Worm (Caenorhabditis elegans): ENCODE results near the gene hlh-6.
A peak's percentile ranks its signal among the peaks of the same experiment; 100 is the strongest.

hlh-6 gene

DNA sequence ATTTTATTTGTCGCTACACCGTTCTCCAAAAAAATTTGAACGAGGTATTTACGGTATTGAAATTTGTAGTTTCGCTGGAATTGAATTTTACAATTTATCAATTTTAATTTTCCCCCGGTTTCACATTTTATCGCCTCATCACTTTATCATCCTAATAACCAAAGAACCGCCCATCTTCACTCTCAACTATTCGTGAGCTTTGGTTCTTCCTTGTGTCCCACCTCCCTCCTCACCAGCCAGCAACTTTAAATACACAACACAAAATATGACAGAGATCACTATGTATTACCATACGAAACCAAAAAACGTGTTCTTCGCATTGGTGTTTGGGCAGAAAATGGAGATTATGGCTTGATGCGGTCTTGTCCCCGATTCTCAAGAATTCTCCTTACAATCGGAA, 10.6 kb downstream of the hlh-6 start (continued):
- TF ChIP-seq nhr-19 (GFP tag; conservative IDR thresholded peaks at IDR 0.05) (peak; percentile 71), unc-62 (GFP tag; optimal IDR thresholded peaks at IDR 0.05) (no peak), C04F5.9 (tag; optimal IDR thresholded peaks at IDR 0.05) (no peak), unc-98 (GFP tag; IDR thresholded peaks at IDR 0.05) (no peak), ceh-88 (GFP tag; IDR thresholded peaks at IDR 0.05) (no peak), mdl-1 (tag; optimal IDR thresholded peaks at IDR 0.05) (peak in 1 of 2 experiments; percentile 11), snu-23 (GFP tag; optimal IDR thresholded peaks at IDR 0.05) (peak; percentile 27), ets-5 (GFP tag; IDR thresholded peaks at IDR 0.05) (no peak), lin-14 (GFP tag; optimal IDR thresholded peaks at IDR 0.05) (peak; percentile 8), egl-27 (tag; optimal IDR thresholded peaks at IDR 0.05) (no peak), alr-1 (tag; optimal IDR thresholded peaks at IDR 0.05; ENCODE audit: borderline replicate concordance) (no peak), ceh-90 (tag; optimal IDR thresholded peaks at IDR 0.05) (no peak), tlp-1 (tag; optimal IDR thresholded peaks at IDR 0.05) (no peak), lin-13 (GFP tag; optimal IDR thresholded peaks at IDR 0.05) (no peak), nhr-76 (tag; optimal IDR thresholded peaks at IDR 0.05) (no peak), nhr-47 (tag; optimal IDR thresholded peaks at IDR 0.05) (no peak), xbp-1 (tag; optimal IDR thresholded peaks at IDR 0.05) (no peak), Y116A8C.19 (tag; optimal IDR thresholded peaks at IDR 0.05; ENCODE audit: borderline replicate concordance) (no peak), C34B4.2 (tag; optimal IDR thresholded peaks at IDR 0.05) (no peak), vab-15 (tag; optimal IDR thresholded peaks at IDR 0.05) (no peak), nhr-84 (tag; optimal IDR thresholded peaks at IDR 0.05) (no peak), nhr-77 (tag; optimal IDR thresholded peaks at IDR 0.05) (no peak), sox-4 (tag; optimal IDR thresholded peaks at IDR 0.05) (no peak), grh-1 (GFP tag; IDR thresholded peaks at IDR 0.05) (no peak), nhr-237 (tag; optimal IDR thresholded peaks at IDR 0.05) (no peak), aly-2 (tag; optimal IDR thresholded peaks at IDR 0.05) (no peak), snpc-4 (tag; optimal IDR thresholded peaks at IDR 0.05) (no peak), pag-3 (tag; optimal IDR thresholded peaks at IDR 0.05; ENCODE audit: borderline replicate concordance, insufficient read depth) (no peak), nhr-85 (tag) (no peak), egl-13 (tag; optimal IDR thresholded peaks at IDR 0.05) (no peak), fos-1 (tag; optimal IDR thresholded peaks at IDR 0.05) (no peak), ceh-82 (tag; optimal IDR thresholded peaks at IDR 0.05) (no peak), skn-1 (tag; optimal IDR thresholded peaks at IDR 0.05) (no peak)

DNA sequence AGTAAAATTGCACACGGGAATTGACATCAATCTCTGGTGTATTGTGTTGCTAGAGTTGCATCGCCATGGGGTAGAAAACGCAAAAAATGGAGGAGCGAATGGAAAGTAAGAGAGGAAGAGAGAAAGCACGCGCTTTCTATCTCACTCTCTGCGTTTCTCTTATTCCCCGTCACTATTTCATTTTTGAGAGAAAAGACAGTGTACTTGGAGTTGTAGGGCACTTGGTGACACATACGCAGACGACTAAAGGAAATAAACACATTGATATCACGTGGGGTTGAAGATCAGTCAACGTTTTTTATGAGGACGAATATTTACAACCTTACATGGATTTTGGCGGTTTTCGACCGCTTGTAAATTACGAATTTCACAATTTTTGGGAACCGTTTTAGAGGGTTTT, 11.2 kb downstream of the hlh-6 start:
- TF ChIP-seq lin-35 (GFP tag; optimal IDR thresholded peaks at IDR 0.05), result peak; percentile 81 to 91
- TF ChIP-seq ceh-90 (tag; optimal IDR thresholded peaks at IDR 0.05), result no peak
- peak; percentile 88 for TF ChIP-seq nhr-77 (tag; optimal IDR thresholded peaks at IDR 0.05)
- peak; percentile 95 for TF ChIP-seq fkh-8 (tag; optimal IDR thresholded peaks at IDR 0.05)
- TF ChIP-seq C04F5.9 (tag; optimal IDR thresholded peaks at IDR 0.05), result peak; percentile 73
- peak; percentile 99 for TF ChIP-seq nhr-11 (tag; optimal IDR thresholded peaks at IDR 0.05)
- peak; percentile 99 for TF ChIP-seq nhr-19 (GFP tag; conservative IDR thresholded peaks at IDR 0.05)
- TF ChIP-seq hpl-2 (GFP tag; optimal IDR thresholded peaks at IDR 0.05), result peak; percentile 71
- TF ChIP-seq vab-15 (tag; optimal IDR thresholded peaks at IDR 0.05), result peak; percentile 40
- peak; percentile 82 for TF ChIP-seq unc-130 (tag; optimal IDR thresholded peaks at IDR 0.05)
- TF ChIP-seq mef-2 (tag; optimal IDR thresholded peaks at IDR 0.05), result peak; percentile 74
- peak; percentile 90 to 96 for TF ChIP-seq lsy-2 (tag; optimal IDR thresholded peaks at IDR 0.05)
- no peak for TF ChIP-seq C34B4.2 (tag; optimal IDR thresholded peaks at IDR 0.05)
- TF ChIP-seq hlh-17 (GFP tag; optimal IDR thresholded peaks at IDR 0.05; ENCODE audit: borderline replicate concordance), result no peak
- no peak for TF ChIP-seq aha-1 (tag; optimal IDR thresholded peaks at IDR 0.05)
- TF ChIP-seq efl-1 (optimal IDR thresholded peaks at IDR 0.05), result peak; percentile 84
- TF ChIP-seq efl-1 (GFP tag; optimal IDR thresholded peaks at IDR 0.05 in 1 of 2), result peak; percentile 64 to 97
- peak; percentile 96 for TF ChIP-seq xbp-1 (tag; optimal IDR thresholded peaks at IDR 0.05)
- TF ChIP-seq lin-15B (tag; optimal IDR thresholded peaks at IDR 0.05), result peak; percentile 38
- TF ChIP-seq pqm-1 (tag; optimal IDR thresholded peaks at IDR 0.05), result no peak
- peak; percentile 9 for TF ChIP-seq nhr-28 (tag; optimal IDR thresholded peaks at IDR 0.05)
- TF ChIP-seq ets-5 (GFP tag; IDR thresholded peaks at IDR 0.05), result no peak
- TF ChIP-seq fkh-4 (tag; optimal IDR thresholded peaks at IDR 0.05; ENCODE audit: borderline replicate concordance), result no peak
- peak; percentile 85 for TF ChIP-seq pax-3 (tag; optimal IDR thresholded peaks at IDR 0.05)
- no peak for TF ChIP-seq efl-3 (GFP tag; optimal IDR thresholded peaks at IDR 0.05)
- TF ChIP-seq fkh-10 (GFP tag; optimal IDR thresholded peaks at IDR 0.05), result peak; percentile 69
- peak; percentile 91 to 94 for TF ChIP-seq egl-27 (tag; optimal IDR thresholded peaks at IDR 0.05)
- TF ChIP-seq unc-86 (tag; optimal IDR thresholded peaks at IDR 0.05), result peak; percentile 76
- TF ChIP-seq ceh-8 (GFP tag; optimal IDR thresholded peaks at IDR 0.05), result peak; percentile 41

All from whole organism, L1 larva.